Fruit fly (Drosophila melanogaster): Measurements from ENCODE around the gene Kmn1.

DNA sequence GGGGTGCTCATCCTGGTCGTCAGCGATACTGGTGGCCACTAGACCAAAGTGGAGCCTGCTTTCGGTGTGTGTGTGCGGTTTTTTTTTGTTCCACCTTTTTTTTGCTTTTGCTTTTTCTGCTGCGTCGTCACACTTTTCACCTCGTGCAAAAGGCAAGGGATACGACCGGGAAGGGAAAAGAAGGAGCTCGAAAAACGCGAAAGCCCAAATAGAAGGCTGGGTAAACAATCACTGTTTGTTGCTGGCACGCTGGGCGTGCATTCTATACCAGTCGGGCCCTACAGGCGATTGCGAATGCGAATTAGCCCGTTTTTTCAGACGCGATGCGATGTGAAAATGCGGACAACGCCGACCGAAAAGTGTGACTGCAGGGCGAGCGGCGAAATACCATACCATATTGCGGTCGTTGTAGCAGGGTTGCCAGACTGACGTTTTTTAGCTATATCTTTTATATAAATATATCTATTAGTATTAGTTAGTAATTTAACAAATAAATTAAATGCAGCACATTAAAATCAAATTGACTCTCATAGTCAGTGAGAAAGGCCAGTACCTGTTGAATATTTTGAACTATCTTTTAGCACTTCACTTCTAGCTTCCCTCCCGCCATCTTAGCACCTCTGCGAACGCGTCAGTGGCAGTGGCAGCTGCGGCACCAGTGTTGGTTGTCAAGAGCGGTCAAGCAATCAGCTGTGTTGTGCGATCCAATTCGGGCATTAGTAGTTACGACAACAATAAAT is 2.1 kb downstream of the Kmn1 start, which contains the start of the genes Polr2A and CG11699:
- peak; percentile 28 for TF ChIP-seq CG8301 (tag; optimal IDR thresholded peaks at IDR 0.05)
- no peak for TF ChIP-seq CG17806 (tag; optimal IDR thresholded peaks at IDR 0.05)
- TF ChIP-seq CG15710 (tag; optimal IDR thresholded peaks at IDR 0.05): peak; percentile 34
- TF ChIP-seq CG4496 (GFP tag; IDR thresholded peaks at IDR 0.05): peak; percentile 35; the same call in 1 of the 3 replicates
- TF ChIP-seq rn (GFP tag; IDR thresholded peaks at IDR 0.05): no peak
- no peak for TF ChIP-seq CG13204 (GFP tag; optimal IDR thresholded peaks at IDR 0.05)
- no peak for TF ChIP-seq CG34367 (tag; optimal IDR thresholded peaks at IDR 0.05)
- TF ChIP-seq CG12605 (GFP tag; IDR thresholded peaks at IDR 0.05): peak; percentile 52
- peak; percentile 30 for TF ChIP-seq Snoo (tag; optimal IDR thresholded peaks at IDR 0.05)
- peak; percentile 29 for TF ChIP-seq CG8159 (tag; optimal IDR thresholded peaks at IDR 0.05)
- no peak for TF ChIP-seq Pif1A (GFP tag; optimal IDR thresholded peaks at IDR 0.05)

Measured in whole organism, pupa.